Fruit fly (Drosophila melanogaster) whole organism, embryonic: ENCODE results near the gene Fcp3C.

Experiments
- Awh ChIP-seq: fragments of 200-800 bp; sonication (Bioruptor generic); IDR thresholded peaks from 2 replicates; pipeline ENCODE4, ENCODE4 v1.3.6; 2022; ENCODE audit warnings: missing biosample characterization, missing genetic modification characterization
- CG10147 ChIP-seq: fragments of 200-800 bp; sonication (Bioruptor generic); optimal IDR thresholded peaks from 2 replicates; lab custom pipeline; 2019; ENCODE audit warnings: missing biosample characterization, mild to moderate bottlenecking, missing genetic modification characterization, moderate library complexity
- CG11093 ChIP-seq: fragments of 200-800 bp; sonication (Bioruptor generic); IDR thresholded peaks from 3 replicates; pipeline ENCODE4 v1.3.6; 2022; ENCODE audit warnings: missing biosample characterization, missing genetic modification characterization
- CG14014 ChIP-seq: fragments of 200-800 bp; sonication (Bioruptor generic); IDR thresholded peaks from 2 replicates; pipeline ENCODE4 v1.3.6; 2022; ENCODE audit warnings: missing biosample characterization, missing genetic modification characterization
- CG14050 ChIP-seq: fragments of 200-800 bp; sonication (Bioruptor generic); IDR thresholded peaks from 3 replicates; pipeline ENCODE4 v1.3.6; 2022; ENCODE audit warnings: missing biosample characterization, missing genetic modification characterization
- CG14965 ChIP-seq: fragments of 200-800 bp; sonication (Bioruptor generic); optimal IDR thresholded peaks from 2 replicates; lab custom pipeline; 2016; ENCODE audit warnings: missing biosample characterization, missing genetic modification characterization, borderline replicate concordance
- CG17568 ChIP-seq: fragments of 200-800 bp; sonication (Bioruptor generic); optimal IDR thresholded peaks from 2 replicates; lab custom pipeline; 2018; ENCODE audit warnings: missing biosample characterization, mild to moderate bottlenecking, missing genetic modification characterization, moderate library complexity
- CG17612 ChIP-seq: fragments of 200-800 bp; sonication (Bioruptor generic); IDR thresholded peaks from 2 replicates; pipeline ENCODE4 v1.3.6; 2022; ENCODE audit warnings: missing biosample characterization, missing genetic modification characterization
- CG2116 ChIP-seq: fragments of 200-800 bp; sonication (Bioruptor generic); optimal IDR thresholded peaks from 3 replicates; lab custom pipeline; 2018; ENCODE audit warnings: missing biosample characterization, mild to moderate bottlenecking, missing genetic modification characterization
- CG31441 ChIP-seq: fragments of 200-800 bp; sonication (Bioruptor generic); IDR thresholded peaks from 2 replicates; pipeline ENCODE4 v1.3.6; 2022; ENCODE audit warnings: missing biosample characterization, missing genetic modification characterization
- CG3281 ChIP-seq: fragments of 200-800 bp; sonication (Bioruptor generic); optimal IDR thresholded peaks from 3 replicates; lab custom pipeline; 2017; ENCODE audit warnings: missing biosample characterization, mild to moderate bottlenecking, missing genetic modification characterization
- CG34224 ChIP-seq: fragments of 200-800 bp; sonication (Bioruptor generic); IDR thresholded peaks from 3 replicates; pipeline ENCODE4 v1.3.6; 2022; ENCODE audit warnings: missing biosample characterization, missing genetic modification characterization; ENCODE audit not compliant: partially characterized antibody
- CG4282 ChIP-seq: fragments of 200-800 bp; sonication (Bioruptor generic); optimal IDR thresholded peaks from 2 replicates; lab custom pipeline; 2016; ENCODE audit warnings: missing biosample characterization, missing genetic modification characterization
- CG4360 ChIP-seq: fragments of 200-800 bp; sonication (Bioruptor generic); IDR thresholded peaks from 2 replicates; pipeline ENCODE4 v1.3.6; 2022; ENCODE audit warnings: missing biosample characterization, missing genetic modification characterization
- CG43689 ChIP-seq: fragments of 200-800 bp; sonication (Bioruptor generic); IDR thresholded peaks from 2 replicates; pipeline ENCODE4 v1.3.6; 2022; ENCODE audit warnings: missing biosample characterization, missing genetic modification characterization
- CG4404 ChIP-seq: fragments of 200-800 bp; sonication (Bioruptor generic); IDR thresholded peaks from 2 replicates; pipeline ENCODE4 v1.3.6; 2022; ENCODE audit warnings: missing biosample characterization, missing genetic modification characterization
- CG4424 ChIP-seq: fragments of 200-800 bp; sonication (Bioruptor generic); optimal IDR thresholded peaks from 3 replicates; lab custom pipeline; 2016; ENCODE audit warnings: missing biosample characterization, missing genetic modification characterization
- CG6689 ChIP-seq: fragments of 200-800 bp; sonication (Bioruptor generic); IDR thresholded peaks from 2 replicates; pipeline ENCODE4 v1.3.6; 2022; ENCODE audit warnings: missing biosample characterization, missing genetic modification characterization
- CG7372 ChIP-seq: fragments of 200-800 bp; sonication (Bioruptor generic); IDR thresholded peaks from 2 replicates; pipeline ENCODE4 v1.3.6; 2022; ENCODE audit warnings: missing biosample characterization, missing genetic modification characterization
- CG8359 ChIP-seq: fragments of 200-800 bp; sonication (Bioruptor generic); optimal IDR thresholded peaks from 2 replicates; lab custom pipeline; 2017; ENCODE audit warnings: missing biosample characterization, mild to moderate bottlenecking, missing genetic modification characterization, borderline replicate concordance
- Dad ChIP-seq: fragments of 200-800 bp; sonication (Bioruptor generic); optimal IDR thresholded peaks from 3 replicates; lab custom pipeline; 2016; ENCODE audit warnings: missing biosample characterization, missing genetic modification characterization
- Deaf1 ChIP-seq: fragments of 200-800 bp; optimal IDR thresholded peaks from 3 replicates; lab custom pipeline; 2019; ENCODE audit warnings: missing biosample characterization, mild to moderate bottlenecking, missing genetic modification characterization, moderate library complexity
- Ets65A ChIP-seq: fragments of 200-800 bp; sonication (Bioruptor generic); peaks from one replicate; lab custom pipeline; 2016; ENCODE audit warnings: missing biosample characterization, missing genetic modification characterization
- Fer1 ChIP-seq: fragments of 200-800 bp; sonication (Bioruptor generic); optimal IDR thresholded peaks from 2 replicates; lab custom pipeline; 2017; ENCODE audit warnings: missing biosample characterization, mild to moderate bottlenecking, missing genetic modification characterization
- Fer3 ChIP-seq: fragments of 200-800 bp; sonication (Bioruptor generic); optimal IDR thresholded peaks from 2 replicates; lab custom pipeline; 2018; ENCODE audit warnings: missing biosample characterization, mild to moderate bottlenecking, missing genetic modification characterization, moderate library complexity
- HLH4C ChIP-seq: fragments of 200-800 bp; sonication (Bioruptor generic); IDR thresholded peaks from 3 replicates; pipeline ENCODE4 v1.3.6; 2022; ENCODE audit warnings: missing biosample characterization, missing genetic modification characterization; ENCODE audit not compliant: partially characterized antibody
- Hey ChIP-seq: fragments of 200-800 bp; sonication (Bioruptor generic); optimal IDR thresholded peaks from 3 replicates; lab custom pipeline; 2018; ENCODE audit warnings: missing biosample characterization, mild to moderate bottlenecking, missing genetic modification characterization
- Kr ChIP-seq: fragments of 200-800 bp; sonication (Bioruptor generic); optimal IDR thresholded peaks from 2 replicates; lab custom pipeline; 2017; ENCODE audit warnings: missing biosample characterization, mild to moderate bottlenecking, missing genetic modification characterization
- Lpt ChIP-seq: fragments of >200 bp; optimal IDR thresholded peaks from 2 replicates; lab custom pipeline; 2018; ENCODE audit warnings: missing biosample characterization, missing genetic modification characterization
- MBD-R2 ChIP-seq: fragments of 200-800 bp; sonication (Bioruptor generic); IDR thresholded peaks from 2 replicates; pipeline ENCODE4 v1.3.6; 2022; ENCODE audit warnings: missing biosample characterization, missing genetic modification characterization
- Sry-δ ChIP-seq: fragments of 200-800 bp; sonication (Bioruptor generic); optimal IDR thresholded peaks from 2 replicates; lab custom pipeline; 2016; ENCODE audit warnings: missing biosample characterization, missing genetic modification characterization
- Trl ChIP-seq, 3 experiments: fragments of >200 bp in 2 of 3; fragments of 200-800 bp in 1 of 3; sonication (Bioruptor generic) in 1 of 3; optimal IDR thresholded peaks; 2 replicates in 1 of 3; 3 replicates in 2 of 3; lab custom pipeline; 2016 to 2017; ENCODE audit warnings: missing biosample characterization in 1 of 3, missing genetic modification characterization in 1 of 3
- Usf ChIP-seq: fragments of 200-800 bp; sonication (Bioruptor generic); optimal IDR thresholded peaks from 2 replicates; lab custom pipeline; 2017; ENCODE audit warnings: missing genotype, missing biosample characterization, missing genetic modification characterization
- YL-1 ChIP-seq: fragments of 200-800 bp; sonication (Bioruptor generic); optimal IDR thresholded peaks from 3 replicates; lab custom pipeline; 2017; ENCODE audit warnings: missing biosample characterization, mild to moderate bottlenecking, missing genetic modification characterization
- abd-A ChIP-seq: fragments of 200-800 bp; sonication (Bioruptor generic); optimal IDR thresholded peaks from 3 replicates; lab custom pipeline; 2019; ENCODE audit warnings: missing biosample characterization, mild to moderate bottlenecking, missing genetic modification characterization, moderate library complexity
- al ChIP-seq: fragments of 200-800 bp; sonication (Bioruptor generic); IDR thresholded peaks from 2 replicates; pipeline ENCODE4 v1.3.6; 2022; ENCODE audit warnings: missing biosample characterization, missing genetic modification characterization
- dmrt11E ChIP-seq: fragments of 200-800 bp; sonication (Bioruptor generic); optimal IDR thresholded peaks from 3 replicates; lab custom pipeline; 2018; ENCODE audit warnings: missing biosample characterization, mild to moderate bottlenecking, missing genetic modification characterization, moderate library complexity
- ems ChIP-seq: fragments of 200-800 bp; sonication (Bioruptor generic); optimal IDR thresholded peaks from 3 replicates; lab custom pipeline; 2016; ENCODE audit warnings: missing biosample characterization, missing genetic modification characterization
- fd96Cb ChIP-seq: fragments of 200-800 bp; sonication (Bioruptor generic); optimal IDR thresholded peaks from 2 replicates; lab custom pipeline; 2018; ENCODE audit warnings: missing biosample characterization, mild to moderate bottlenecking, missing genetic modification characterization, moderate library complexity
- gce ChIP-seq: fragments of 200-800 bp; sonication (Bioruptor generic); IDR thresholded peaks from 3 replicates; pipeline ENCODE4 v1.3.6; 2022; ENCODE audit warnings: missing biosample characterization, missing genetic modification characterization
- klu ChIP-seq: fragments of 200-800 bp; sonication (Bioruptor generic); IDR thresholded peaks from 2 replicates; pipeline ENCODE4 v1.3.6; 2022; ENCODE audit warnings: missing biosample characterization, missing genetic modification characterization
- lola ChIP-seq, 3 experiments: fragments of >200 bp in 2 of 3; fragments of 200-800 bp in 1 of 3; sonication (Bioruptor generic) in 1 of 3; optimal IDR thresholded peaks; 2 replicates each; lab custom pipeline; 2017 to 2019; ENCODE audit warnings: missing biosample characterization in 3 of 3, missing genetic modification characterization in 3 of 3, mild to moderate bottlenecking in 1 of 3, moderate library complexity in 1 of 3
- maf-S ChIP-seq: fragments of 200-800 bp; sonication (Bioruptor generic); optimal IDR thresholded peaks from 2 replicates; lab custom pipeline; 2016; ENCODE audit warnings: missing biosample characterization, missing genetic modification characterization
- mld ChIP-seq: fragments of 200-800 bp; sonication (Bioruptor generic); IDR thresholded peaks from 3 replicates; pipeline ENCODE4 v1.3.6; 2022; ENCODE audit warnings: missing biosample characterization, missing genetic modification characterization; ENCODE audit not compliant: partially characterized antibody
- nau ChIP-seq: fragments of 200-800 bp; sonication (Bioruptor generic); optimal IDR thresholded peaks from 3 replicates; lab custom pipeline; 2017; ENCODE audit warnings: missing biosample characterization, mild to moderate bottlenecking, missing genetic modification characterization, missing genetic modification reagents
- onecut ChIP-seq: fragments of 200-800 bp; sonication (Bioruptor generic); IDR thresholded peaks from 2 replicates; pipeline ENCODE4 v1.3.6; 2022; ENCODE audit warnings: missing biosample characterization, missing genetic modification characterization
- pnt ChIP-seq: fragments of 200-800 bp; sonication (Bioruptor generic); optimal IDR thresholded peaks from 3 replicates; lab custom pipeline; 2016; ENCODE audit warnings: missing biosample characterization, missing genetic modification characterization
- scrt ChIP-seq: fragments of 200-800 bp; sonication (Bioruptor generic); optimal IDR thresholded peaks from 2 replicates; lab custom pipeline; 2018; ENCODE audit warnings: missing biosample characterization, mild to moderate bottlenecking, missing genetic modification characterization, moderate library complexity
- sr ChIP-seq: fragments of 200-800 bp; sonication (Bioruptor generic); IDR thresholded peaks from 3 replicates; pipeline ENCODE4 v1.3.6; 2022; ENCODE audit warnings: missing biosample characterization, missing genetic modification characterization

Fcp3C gene

dm6 chrX:3134383-3135101, 39.7 kb downstream of the Fcp3C start, which contains the start of gene N (continued):
- TF ChIP-seq Deaf1 (tag; lab: Kevin White, UChicago) (no peak), CG14014 (GFP tag; lab: Robert Waterston, UW) (no peak; the same call in 1 of the 2 replicates), sr (GFP tag; lab: Robert Waterston, UW) (no peak; the same call in 2 of the 3 replicates), CG4424 (GFP tag; lab: Kevin White, UChicago) (peak; percentile 27), Awh (GFP tag; lab: Robert Waterston, UW) (no peak; the same call in 1 of the 2 replicates), Dad (no peak), CG17568 (peak; percentile 29), MBD-R2 (peak; percentile 18; the same call in 1 of the 2 replicates), Lpt (GFP tag; lab: Kevin White, UChicago) (no peak), maf-S (GFP tag; lab: Kevin White, UChicago) (peak; percentile 36), pnt (peak; percentile 10), YL-1 (GFP tag; lab: Kevin White, UChicago) (peak; percentile 3), onecut (peak; percentile 22; the same call in 1 of the 2 replicates), Sry-δ (GFP tag; lab: Kevin White, UChicago) (peak; percentile 56), CG4404 (GFP tag; lab: Robert Waterston, UW) (no peak), CG10147 (GFP tag; lab: Kevin White, UChicago) (no peak), CG3281 (peak; percentile 40), CG2116 (GFP tag; lab: Kevin White, UChicago) (peak; percentile 68), dmrt11E (tag; lab: Kevin White, UChicago) (peak; percentile 22), abd-A (no peak), CG11093 (GFP tag; lab: Robert Waterston, UW) (no peak), CG7372 (GFP tag; lab: Robert Waterston, UW) (no peak), CG14965 (no peak), Fer3 (tag; lab: Kevin White, UChicago) (peak; percentile 28), scrt (GFP tag; lab: Kevin White, UChicago) (no peak), HLH4C (GFP tag; lab: Robert Waterston, UW) (no peak), Trl (optimal IDR thresholded peaks at IDR 0.05; lab: Kevin White, UChicago) (no peak), Trl (GFP tag; optimal IDR thresholded peaks at IDR 0.05; lab: Kevin White, UChicago) (peak; percentile 64), fd96Cb (tag; lab: Kevin White, UChicago) (peak; percentile 17), CG14050 (GFP tag; lab: Robert Waterston, UW) (no peak), CG34224 (no peak), Usf (GFP tag; lab: Kevin White, UChicago) (no peak), Ets65A (GFP tag; lab: Kevin White, UChicago) (peak; percentile 89), CG4282 (peak; percentile 51), CG43689 (GFP tag; lab: Robert Waterston, UW) (no peak), Kr (GFP tag; lab: Kevin White, UChicago) (peak; percentile 16), CG17612 (GFP tag; lab: Robert Waterston, UW) (no peak), Hey (tag; lab: Kevin White, UChicago) (no peak), mld (GFP tag; lab: Robert Waterston, UW) (no peak), ems (GFP tag; lab: Kevin White, UChicago) (no peak), CG4360 (GFP tag; lab: Robert Waterston, UW) (0 out of 2 replicates have a peak, but pooled peaks have one; percentile 7), al (peak; percentile 46; the same call in 1 of the 2 replicates), Fer1 (GFP tag; lab: Kevin White, UChicago) (peak; percentile 38), gce (GFP tag; lab: Robert Waterston, UW) (no peak), CG31441 (GFP tag; lab: Robert Waterston, UW) (peak; percentile 69), lola (GFP tag; optimal IDR thresholded peaks at IDR 0.05; lab: Kevin White, UChicago) (peak in 1 of 3 experiments; percentile 24), klu (GFP tag; lab: Robert Waterston, UW) (no peak), CG6689 (GFP tag; lab: Robert Waterston, UW) (peak; percentile 52), nau (GFP tag; lab: Kevin White, UChicago) (no peak), CG8359 (GFP tag; lab: Kevin White, UChicago) (no peak)
